Comparison of ENCODE assay signal across 4 fruit fly cellular contexts in genomic region chrX:6316858-6317474, dm6.
TF ChIP-seq lines count a peak whose summit lies in the region.

No protein-coding gene starts in this region.

TF ChIP-seq in whole organism, adult, 20 proteins besides CTCF, POLR2A, EP300 and RAD21 (continued from another document):
- TF ChIP-seq CG1620 (GFP tag; optimal IDR thresholded peaks at IDR 0.05; lab: Kevin White, UChicago) (no peak), ovo (GFP tag; optimal IDR thresholded peaks at IDR 0.05; lab: Kevin White, UChicago) (no peak)

TF ChIP-seq in whole organism, embryonic, 481 proteins besides CTCF, POLR2A, EP300 and RAD21 (continued from another document and continues in another):
- TF ChIP-seq CG6791 (GFP tag; IDR thresholded peaks at IDR 0.05; lab: Robert Waterston, UW; ENCODE audit: partially characterized antibody): no peak
- peak; percentile 46 for TF ChIP-seq bcd (GFP tag; optimal IDR thresholded peaks at IDR 0.05; lab: Kevin White, UChicago)
- TF ChIP-seq CG6765 (GFP tag; optimal IDR thresholded peaks at IDR 0.05; lab: Kevin White, UChicago): peak; percentile 66
- no peak for TF ChIP-seq chinmo (GFP tag; IDR thresholded peaks at IDR 0.05; lab: Robert Waterston, UW; ENCODE audit: partially characterized antibody)
- peak; percentile 32 for TF ChIP-seq Abd-B (GFP tag; optimal IDR thresholded peaks at IDR 0.05; lab: Kevin White, UChicago)
- TF ChIP-seq Sox102F (GFP tag; optimal IDR thresholded peaks at IDR 0.05; lab: Kevin White, UChicago): peak; percentile 50
- TF ChIP-seq CG30431 (GFP tag; optimal IDR thresholded peaks at IDR 0.05; lab: Kevin White, UChicago): no peak
- TF ChIP-seq HLH3B (GFP tag; IDR thresholded peaks at IDR 0.05; lab: Robert Waterston, UW): peak; percentile 74
- no peak for TF ChIP-seq Atf3 (GFP tag; optimal IDR thresholded peaks at IDR 0.05; lab: Kevin White, UChicago)
- peak; percentile 74 for TF ChIP-seq crol (GFP tag; IDR thresholded peaks at IDR 0.05; lab: Robert Waterston, UW)
- TF ChIP-seq CHES-1-like (GFP tag; optimal IDR thresholded peaks at IDR 0.05; lab: Kevin White, UChicago): peak; percentile 29
- TF ChIP-seq CG3163 (GFP tag; optimal IDR thresholded peaks at IDR 0.05; lab: Kevin White, UChicago): peak; percentile 7
- peak; percentile 83 for TF ChIP-seq CG2120 (GFP tag; optimal IDR thresholded peaks at IDR 0.05; lab: Kevin White, UChicago)
- peak; percentile 20 for TF ChIP-seq D19A (tag; optimal IDR thresholded peaks at IDR 0.05; lab: Kevin White, UChicago)
- TF ChIP-seq eve (GFP tag; optimal IDR thresholded peaks at IDR 0.05; lab: Kevin White, UChicago): no peak
- no peak for TF ChIP-seq bbx (GFP tag; IDR thresholded peaks at IDR 0.05; lab: Robert Waterston, UW; ENCODE audit: partially characterized antibody)
- peak; percentile 90 for TF ChIP-seq Med (GFP tag; lab: Kevin White, UChicago)
- TF ChIP-seq CG15269 (tag; optimal IDR thresholded peaks at IDR 0.05; lab: Kevin White, UChicago): peak; percentile 78
- no peak for TF ChIP-seq CG1024 (GFP tag; IDR thresholded peaks at IDR 0.05; lab: Robert Waterston, UW)
- TF ChIP-seq CG1832 (GFP tag; optimal IDR thresholded peaks at IDR 0.05; lab: Kevin White, UChicago): peak; percentile 18
- no peak for TF ChIP-seq psq (GFP tag; optimal IDR thresholded peaks at IDR 0.05; lab: Kevin White, UChicago)
- peak; percentile 60 for TF ChIP-seq Hsf (GFP tag; optimal IDR thresholded peaks at IDR 0.05; lab: Kevin White, UChicago)
- peak; percentile 73 for TF ChIP-seq HHEX (GFP tag; optimal IDR thresholded peaks at IDR 0.05; lab: Kevin White, UChicago)
- TF ChIP-seq onecut (GFP tag; IDR thresholded peaks at IDR 0.05; lab: Robert Waterston, UW): peak; percentile 55
- TF ChIP-seq E2f2 (GFP tag; IDR thresholded peaks at IDR 0.05; lab: Robert Waterston, UW): peak; percentile 42; the same call in 1 of the 2 replicates
- peak; percentile 79 for TF ChIP-seq CG11695 (GFP tag; IDR thresholded peaks at IDR 0.05; lab: Robert Waterston, UW)
- TF ChIP-seq maf-S (GFP tag; optimal IDR thresholded peaks at IDR 0.05; lab: Kevin White, UChicago): peak; percentile 18
- TF ChIP-seq stc (GFP tag; IDR thresholded peaks at IDR 0.05; lab: Robert Waterston, UW): peak; percentile 68
- peak; percentile 66 for TF ChIP-seq CG18619 (GFP tag; optimal IDR thresholded peaks at IDR 0.05; lab: Kevin White, UChicago)
- peak; percentile 66 for TF ChIP-seq grau (tag; optimal IDR thresholded peaks at IDR 0.05; lab: Kevin White, UChicago)
- TF ChIP-seq CG11504 (tag; optimal IDR thresholded peaks at IDR 0.05; lab: Kevin White, UChicago): peak; percentile 73
- TF ChIP-seq CG9727 (GFP tag; optimal IDR thresholded peaks at IDR 0.05; lab: Kevin White, UChicago): peak; percentile 57
- TF ChIP-seq CG8388 (GFP tag; optimal IDR thresholded peaks at IDR 0.05; lab: Kevin White, UChicago): peak; percentile 32
- TF ChIP-seq CG10543 (GFP tag; optimal IDR thresholded peaks at IDR 0.05; lab: Kevin White, UChicago): peak; percentile 66
- TF ChIP-seq Antp (GFP tag; optimal IDR thresholded peaks at IDR 0.05; lab: Kevin White, UChicago): peak; percentile 5
- TF ChIP-seq CG31365 (tag; optimal IDR thresholded peaks at IDR 0.05; lab: Kevin White, UChicago): no peak
- no peak for TF ChIP-seq pita (GFP tag; optimal IDR thresholded peaks at IDR 0.05; lab: Kevin White, UChicago)
- peak; percentile 8 for TF ChIP-seq CG8089 (GFP tag; optimal IDR thresholded peaks at IDR 0.05; lab: Kevin White, UChicago)
- peak; percentile 40 for TF ChIP-seq HLH54F (GFP tag; optimal IDR thresholded peaks at IDR 0.05; lab: Kevin White, UChicago)
- TF ChIP-seq fd3F (GFP tag; optimal IDR thresholded peaks at IDR 0.05; lab: Kevin White, UChicago): peak; percentile 60
- peak; percentile 56; the same call in 2 of the 3 replicates for TF ChIP-seq ase (GFP tag; IDR thresholded peaks at IDR 0.05; lab: Robert Waterston, UW)
- no peak for TF ChIP-seq CG13123 (GFP tag; optimal IDR thresholded peaks at IDR 0.05; lab: Kevin White, UChicago)
- no peak for TF ChIP-seq ERR (GFP tag; optimal IDR thresholded peaks at IDR 0.05; lab: Kevin White, UChicago)

TF ChIP-seq in whole organism, prepupa, 60 proteins besides CTCF, POLR2A, EP300 and RAD21 (continued from another document):
- TF ChIP-seq dac (GFP tag; optimal IDR thresholded peaks at IDR 0.05; lab: Kevin White, UChicago): no peak
- TF ChIP-seq Gug (GFP tag; IDR thresholded peaks at IDR 0.05; lab: Robert Waterston, UW): peak; percentile 42
- peak; percentile 37 for TF ChIP-seq spab (GFP tag; optimal IDR thresholded peaks at IDR 0.05; lab: Kevin White, UChicago)
- TF ChIP-seq Eip75B (GFP tag; optimal IDR thresholded peaks at IDR 0.05; lab: Kevin White, UChicago): peak; percentile 21
- TF ChIP-seq Sox102F (GFP tag; optimal IDR thresholded peaks at IDR 0.05; lab: Kevin White, UChicago): no peak
- no peak for TF ChIP-seq fkh (GFP tag; optimal IDR thresholded peaks at IDR 0.05; lab: Kevin White, UChicago)
- TF ChIP-seq fd59A (GFP tag; optimal IDR thresholded peaks at IDR 0.05; lab: Kevin White, UChicago): peak; percentile 15
- TF ChIP-seq CG6792 (GFP tag; optimal IDR thresholded peaks at IDR 0.05; lab: Kevin White, UChicago): peak; percentile 37
- TF ChIP-seq svp (GFP tag; lab: Kevin White, UChicago): peak; percentile 73
- TF ChIP-seq CG15336 (GFP tag; IDR thresholded peaks at IDR 0.05; lab: Robert Waterston, UW): peak; percentile 60
- TF ChIP-seq CG11902 (GFP tag; optimal IDR thresholded peaks at IDR 0.05; lab: Kevin White, UChicago): no peak
- peak; percentile 12 for TF ChIP-seq CG9139 (GFP tag; optimal IDR thresholded peaks at IDR 0.05; lab: Kevin White, UChicago)
- TF ChIP-seq OdsH (GFP tag; optimal IDR thresholded peaks at IDR 0.05; lab: Kevin White, UChicago): peak; percentile 55
- TF ChIP-seq Hr38 (GFP tag; optimal IDR thresholded peaks at IDR 0.05; lab: Kevin White, UChicago): no peak
- TF ChIP-seq CG10669 (GFP tag; optimal IDR thresholded peaks at IDR 0.05; lab: Kevin White, UChicago): peak; percentile 31
- peak; percentile 45 for TF ChIP-seq Ets96B (tag; optimal IDR thresholded peaks at IDR 0.05; lab: Kevin White, UChicago)
- peak; percentile 27 for TF ChIP-seq topi (GFP tag; optimal IDR thresholded peaks at IDR 0.05; lab: Kevin White, UChicago)
- TF ChIP-seq Sox14 (GFP tag; optimal IDR thresholded peaks at IDR 0.05; lab: Kevin White, UChicago): peak; percentile 30
- peak; percentile 23 for TF ChIP-seq CG34406 (GFP tag; optimal IDR thresholded peaks at IDR 0.05; lab: Kevin White, UChicago)
- peak; percentile 54; the same call in 2 of the 3 replicates for TF ChIP-seq CG8119 (GFP tag; IDR thresholded peaks at IDR 0.05; lab: Robert Waterston, UW)
- no peak for TF ChIP-seq CG8319 (GFP tag; optimal IDR thresholded peaks at IDR 0.05; lab: Kevin White, UChicago)
- TF ChIP-seq CG6808 (GFP tag; optimal IDR thresholded peaks at IDR 0.05; lab: Kevin White, UChicago): peak; percentile 42
- TF ChIP-seq acj6 (GFP tag; optimal IDR thresholded peaks at IDR 0.05; lab: Kevin White, UChicago): peak; percentile 31
- peak; percentile 60 for TF ChIP-seq CG3919 (GFP tag; optimal IDR thresholded peaks at IDR 0.05; lab: Kevin White, UChicago)
- peak; percentile 13 for TF ChIP-seq CG7368 (GFP tag; optimal IDR thresholded peaks at IDR 0.05; lab: Kevin White, UChicago)
- peak; percentile 33 for TF ChIP-seq Hr4 (GFP tag; optimal IDR thresholded peaks at IDR 0.05; lab: Kevin White, UChicago)
- peak; percentile 31 to 60 for TF ChIP-seq ss (GFP tag; optimal IDR thresholded peaks at IDR 0.05; lab: Kevin White, UChicago)
- peak; percentile 32 for TF ChIP-seq CG6276 (GFP tag; optimal IDR thresholded peaks at IDR 0.05; lab: Kevin White, UChicago)
- no peak; the same call in 1 of the 2 replicates for TF ChIP-seq CG11294 (GFP tag; IDR thresholded peaks at IDR 0.05; lab: Robert Waterston, UW)
- TF ChIP-seq CG8632 (GFP tag; optimal IDR thresholded peaks at IDR 0.05; lab: Kevin White, UChicago): no peak
- no peak for TF ChIP-seq Sox15 (GFP tag; optimal IDR thresholded peaks at IDR 0.05; lab: Kevin White, UChicago)
- no peak for TF ChIP-seq Ets21C (GFP tag; optimal IDR thresholded peaks at IDR 0.05; lab: Kevin White, UChicago)
- TF ChIP-seq CG3032 (tag; optimal IDR thresholded peaks at IDR 0.05; lab: Kevin White, UChicago): peak; percentile 42
- TF ChIP-seq CG16779 (tag; optimal IDR thresholded peaks at IDR 0.05; lab: Kevin White, UChicago): no peak
- TF ChIP-seq pdm3 (GFP tag; optimal IDR thresholded peaks at IDR 0.05; lab: Kevin White, UChicago): peak; percentile 50
- peak; percentile 20 for TF ChIP-seq achi (GFP tag; optimal IDR thresholded peaks at IDR 0.05; lab: Kevin White, UChicago)
- no peak for TF ChIP-seq fd85E (GFP tag; optimal IDR thresholded peaks at IDR 0.05; lab: Kevin White, UChicago)
- peak; percentile 25 for TF ChIP-seq Hr39 (GFP tag; optimal IDR thresholded peaks at IDR 0.05; lab: Kevin White, UChicago)
- TF ChIP-seq cyc (GFP tag; optimal IDR thresholded peaks at IDR 0.05; lab: Kevin White, UChicago): peak; percentile 32
- peak; percentile 29 for TF ChIP-seq lz (GFP tag; optimal IDR thresholded peaks at IDR 0.05; lab: Kevin White, UChicago)
- TF ChIP-seq CG10631 (GFP tag; optimal IDR thresholded peaks at IDR 0.05; lab: Kevin White, UChicago): peak; percentile 42

TF ChIP-seq in whole organism, wandering third instar larva, 38 proteins besides CTCF, POLR2A, EP300 and RAD21 (continued from another document):
- TF ChIP-seq dmrt93B (GFP tag; optimal IDR thresholded peaks at IDR 0.05; lab: Kevin White, UChicago) (no peak), sage (GFP tag; optimal IDR thresholded peaks at IDR 0.05; lab: Kevin White, UChicago) (no peak), dl (GFP tag; optimal IDR thresholded peaks at IDR 0.05; lab: Kevin White, UChicago; ENCODE audit: insufficient read depth in 1 of 2, partially characterized antibody in 2 of 2) (no peak), foxo (GFP tag; optimal IDR thresholded peaks at IDR 0.05; lab: Kevin White, UChicago) (peak in 1 of 2 experiments; percentile 39), Mio (GFP tag; optimal IDR thresholded peaks at IDR 0.05; lab: Kevin White, UChicago) (no peak), brk (GFP tag; optimal IDR thresholded peaks at IDR 0.05; lab: Kevin White, UChicago) (no peak), dsf (GFP tag; optimal IDR thresholded peaks at IDR 0.05; lab: Kevin White, UChicago; ENCODE audit: borderline replicate concordance) (no peak), OdsH (GFP tag; optimal IDR thresholded peaks at IDR 0.05; lab: Kevin White, UChicago) (peak; percentile 3), CrebA (GFP tag; optimal IDR thresholded peaks at IDR 0.05; lab: Kevin White, UChicago; ENCODE audit: borderline replicate concordance) (no peak), Hnf4 (GFP tag; optimal IDR thresholded peaks at IDR 0.05; lab: Kevin White, UChicago) (no peak), Sp1 (GFP tag; optimal IDR thresholded peaks at IDR 0.05; lab: Kevin White, UChicago) (peak; percentile 19), h (GFP tag; optimal IDR thresholded peaks at IDR 0.05; lab: Kevin White, UChicago) (peak; percentile 40), Dif (GFP tag; optimal IDR thresholded peaks at IDR 0.05; lab: Kevin White, UChicago; ENCODE audit: partially characterized antibody) (no peak), usp (GFP tag; optimal IDR thresholded peaks at IDR 0.05; lab: Kevin White, UChicago) (no peak)
